Worm (Caenorhabditis elegans) whole organism, young adult: ENCODE measurements around the gene decr-1.3.

ENCODE experiments used
- B0019.2 ChIP-seq: fragments of 200-800 bp; sonication (Bioruptor generic); conservative IDR thresholded peaks from 2 replicates; pipeline ENCODE4 v1.3.6; 2022; ENCODE audit warnings: missing genetic modification reagents, missing genetic modification characterization, missing compliant biosample characterization
- C06A6.2 ChIP-seq: fragments of 200-800 bp; sonication (Bioruptor generic); conservative IDR thresholded peaks from 2 replicates; pipeline ENCODE4 v1.3.6; 2022; ENCODE audit warnings: missing genetic modification characterization, missing compliant biosample characterization
- F10E7.11 ChIP-seq: sonication (generic microtip); optimal IDR thresholded peaks from 2 replicates; lab custom pipeline; 2017; ENCODE audit warnings: mild to moderate bottlenecking, missing genetic modification characterization, moderate library complexity, missing compliant biosample characterization
- F33H1.4 ChIP-seq: fragments of 200-800 bp; sonication (Bioruptor generic); IDR thresholded peaks from 2 replicates; pipeline ENCODE4 v1.3.6; 2022; ENCODE audit warnings: missing genetic modification reagents, missing genetic modification characterization, missing compliant biosample characterization
- F39B2.1 ChIP-seq: fragments of 200-800 bp; sonication (Bioruptor generic); IDR thresholded peaks from 2 replicates; pipeline ENCODE4 v1.3.6; 2022; ENCODE audit warnings: missing genetic modification reagents, missing genetic modification characterization, missing compliant biosample characterization
- F49E8.2 ChIP-seq: sonication (generic microtip); optimal IDR thresholded peaks from 3 replicates; lab custom pipeline; 2017; ENCODE audit warnings: missing genetic modification characterization, mild to moderate bottlenecking, missing compliant biosample characterization, antibody characterized with exemption, moderate library complexity; ENCODE audit not compliant: insufficient read depth
- F55B11.4 ChIP-seq: sonication (generic microtip); optimal IDR thresholded peaks from 2 replicates; lab custom pipeline; 2016; ENCODE audit warnings: missing compliant biosample characterization, missing genetic modification characterization, borderline replicate concordance; ENCODE audit not compliant: insufficient read depth
- F57C9.4 ChIP-seq: sonication (generic microtip); optimal IDR thresholded peaks from 2 replicates; lab custom pipeline; 2017; ENCODE audit warnings: mild to moderate bottlenecking, missing genetic modification characterization, missing compliant biosample characterization
- T07F8.4 ChIP-seq: sonication (generic microtip); optimal IDR thresholded peaks from 2 replicates; lab custom pipeline; 2016; ENCODE audit warnings: mild to moderate bottlenecking, missing genetic modification characterization, moderate library complexity, missing compliant biosample characterization
- T26A5.8 ChIP-seq: sonication (generic microtip); optimal IDR thresholded peaks from 2 replicates; lab custom pipeline; 2016; ENCODE audit warnings: missing genetic modification characterization, missing compliant biosample characterization
- Y53F4B.3 ChIP-seq: fragments of 200-800 bp; sonication (Bioruptor generic); IDR thresholded peaks from 2 replicates; pipeline ENCODE4 v1.3.6; 2022; ENCODE audit warnings: missing genetic modification reagents, missing genetic modification characterization, missing compliant biosample characterization
- Y56A3A.18 ChIP-seq: fragments of 200-800 bp; sonication (Bioruptor generic); IDR thresholded peaks from 2 replicates; pipeline ENCODE4 v1.3.6; 2022; ENCODE audit warnings: missing genetic modification reagents, missing genetic modification characterization, missing compliant biosample characterization
- Y79H2A.3 ChIP-seq: fragments of 200-800 bp; sonication (Bioruptor generic); conservative IDR thresholded peaks from 2 replicates; pipeline ENCODE4 v1.3.6; 2022; ENCODE audit warnings: missing genetic modification reagents, missing genetic modification characterization, missing compliant biosample characterization
- ZK185.1 ChIP-seq: sonication (generic microtip); optimal IDR thresholded peaks from 2 replicates; lab custom pipeline; 2016; ENCODE audit warnings: mild to moderate bottlenecking, missing genetic modification characterization, missing compliant biosample characterization; ENCODE audit not compliant: poor library complexity, severe bottlenecking
- aptf-2 ChIP-seq: fragments of 200-800 bp; sonication (Bioruptor generic); conservative IDR thresholded peaks from 2 replicates; pipeline ENCODE4 v1.3.6; 2022; ENCODE audit warnings: missing genetic modification reagents, missing genetic modification characterization, missing compliant biosample characterization
- athp-1 ChIP-seq: sonication (generic microtip); optimal IDR thresholded peaks from 2 replicates; lab custom pipeline; 2017; ENCODE audit warnings: mild to moderate bottlenecking, missing genetic modification characterization, missing compliant biosample characterization
- attf-5 ChIP-seq: fragments of 200-800 bp; sonication (Bioruptor generic); optimal IDR thresholded peaks from 2 replicates; lab custom pipeline; 2018; ENCODE audit warnings: mild to moderate bottlenecking, missing genetic modification characterization, missing compliant biosample characterization
- bed-1 ChIP-seq: fragments of 200-800 bp; sonication (Bioruptor generic); IDR thresholded peaks from 2 replicates; pipeline ENCODE4 v1.3.6; 2022; ENCODE audit warnings: missing genetic modification reagents, missing genetic modification characterization, missing compliant biosample characterization
- ceh-27 ChIP-seq: fragments of 200-800 bp; sonication (Bioruptor generic); optimal IDR thresholded peaks from 2 replicates; lab custom pipeline; 2018; ENCODE audit warnings: mild to moderate bottlenecking, missing genetic modification characterization, moderate library complexity, missing compliant biosample characterization
- chd-7 ChIP-seq: sonication (generic microtip); optimal IDR thresholded peaks from 2 replicates; lab custom pipeline; 2016; ENCODE audit warnings: mild to moderate bottlenecking, missing genetic modification characterization, moderate library complexity, missing compliant biosample characterization
- dpl-1 ChIP-seq: fragments of 150-350 bp; optimal IDR thresholded peaks from 2 replicates; lab custom pipeline; 2014; ENCODE audit warnings: missing biosample characterization, missing genetic modification reagents, missing genetic modification characterization
- efl-1 ChIP-seq: fragments of 150-350 bp; optimal IDR thresholded peaks from 2 replicates; lab custom pipeline; 2014; ENCODE audit warnings: missing biosample characterization, missing genetic modification reagents, missing genetic modification characterization
- him-1 ChIP-seq: sonication (generic microtip); optimal IDR thresholded peaks from 2 replicates; lab custom pipeline; 2016; ENCODE audit warnings: missing genotype, missing genetic modification reagents, missing genetic modification characterization, missing compliant biosample characterization
- hmg-20 ChIP-seq: fragments of 200-800 bp; sonication (Bioruptor generic); IDR thresholded peaks from 2 replicates; pipeline ENCODE4 v1.3.6; 2022; ENCODE audit warnings: missing genetic modification reagents, missing genetic modification characterization, missing compliant biosample characterization
- hrde-1 ChIP-seq: sonication (generic microtip); optimal IDR thresholded peaks from 2 replicates; lab custom pipeline; 2016; ENCODE audit warnings: missing genetic modification characterization, mild to moderate bottlenecking, missing compliant biosample characterization, moderate library complexity, missing genotype, missing genetic modification reagents, borderline replicate concordance
- lin-54 ChIP-seq: fragments of 200-800 bp; sonication (Bioruptor generic); optimal IDR thresholded peaks from 2 replicates; lab custom pipeline; 2018; ENCODE audit warnings: mild to moderate bottlenecking, missing genetic modification characterization, missing compliant biosample characterization
- lsl-1 ChIP-seq: fragments of 200-800 bp; sonication (Bioruptor generic); optimal IDR thresholded peaks from 2 replicates; lab custom pipeline; 2018; ENCODE audit warnings: mild to moderate bottlenecking, missing genetic modification characterization, moderate library complexity, missing compliant biosample characterization
- madf-6 ChIP-seq: fragments of 200-800 bp; sonication (Bioruptor generic); IDR thresholded peaks from 2 replicates; pipeline ENCODE4 v1.3.6; 2022; ENCODE audit warnings: missing genetic modification reagents, missing genetic modification characterization, missing compliant biosample characterization
- madf-8 ChIP-seq: fragments of 200-800 bp; sonication (Bioruptor generic); conservative IDR thresholded peaks from 2 replicates; pipeline ENCODE4 v1.3.6; 2022; ENCODE audit warnings: missing genetic modification reagents, missing genetic modification characterization, missing compliant biosample characterization
- mcd-1 ChIP-seq: fragments of 200-800 bp; sonication (Bioruptor generic); IDR thresholded peaks from 2 replicates; pipeline ENCODE4 v1.3.6; 2022; ENCODE audit warnings: missing genetic modification reagents, missing genetic modification characterization, missing compliant biosample characterization
- mes-4 ChIP-seq: sonication (generic microtip); optimal IDR thresholded peaks from 2 replicates; lab custom pipeline; 2016; ENCODE audit warnings: missing genotype, missing genetic modification characterization, missing compliant biosample characterization
- mxl-1 ChIP-seq: sonication (generic microtip); optimal IDR thresholded peaks from 2 replicates; lab custom pipeline; 2016; ENCODE audit warnings: missing genetic modification characterization, missing compliant biosample characterization
- nfyb-1 ChIP-seq: fragments of 200-800 bp; sonication (Bioruptor generic); IDR thresholded peaks from 2 replicates; pipeline ENCODE4 v1.3.6; 2022; ENCODE audit warnings: missing genetic modification reagents, missing genetic modification characterization, missing compliant biosample characterization
- nhr-120 ChIP-seq: fragments of 200-800 bp; sonication (Bioruptor generic); IDR thresholded peaks from 2 replicates; pipeline ENCODE4 v1.3.6; 2022; ENCODE audit warnings: missing genetic modification characterization, missing compliant biosample characterization
- nhr-90 ChIP-seq: sonication (generic microtip); optimal IDR thresholded peaks from 2 replicates; lab custom pipeline; 2016; ENCODE audit warnings: missing genotype, mild to moderate bottlenecking, missing genetic modification characterization, missing compliant biosample characterization
- rec-8 ChIP-seq, 2 experiments: sonication (generic microtip); optimal IDR thresholded peaks; 2 replicates each; lab custom pipeline; 2016; ENCODE audit warnings: mild to moderate bottlenecking in 2 of 2, missing genetic modification characterization in 2 of 2, missing genetic modification reagents in 2 of 2, missing genotype in 2 of 2, missing biosample characterization in 1 of 2, missing compliant biosample characterization in 1 of 2, moderate library complexity in 1 of 2
- tbx-9 ChIP-seq: sonication (generic microtip); optimal IDR thresholded peaks from 2 replicates; lab custom pipeline; 2016; ENCODE audit warnings: borderline replicate concordance, missing genetic modification characterization, inconsistent platforms, missing compliant biosample characterization
- zfh-2 ChIP-seq: fragments of 200-800 bp; sonication (Bioruptor generic); conservative IDR thresholded peaks from 2 replicates; pipeline ENCODE4 v1.3.6; 2022; ENCODE audit warnings: missing genetic modification reagents, missing genetic modification characterization, missing compliant biosample characterization
- zim-3 ChIP-seq: sonication (generic microtip); optimal IDR thresholded peaks from 2 replicates; lab custom pipeline; 2017; ENCODE audit warnings: mild to moderate bottlenecking, missing genetic modification characterization, moderate library complexity, missing compliant biosample characterization
- ztf-18 ChIP-seq: sonication (generic microtip); optimal IDR thresholded peaks from 2 replicates; lab custom pipeline; 2016; ENCODE audit warnings: missing genotype, mild to moderate bottlenecking, missing genetic modification characterization, missing compliant biosample characterization
- ztf-22 ChIP-seq: fragments of 200-800 bp; sonication (Bioruptor generic); optimal IDR thresholded peaks from 2 replicates; lab custom pipeline; 2018; ENCODE audit warnings: mild to moderate bottlenecking, missing genetic modification characterization, moderate library complexity, missing compliant biosample characterization

decr-1.3 gene

ce11 chrII:8177095-8177494, 3.7 kb upstream of the decr-1.3 start, which contains the start of gene acr-14:
acr-14 (minus strand) TSS chrII:8177195.
- TF ChIP-seq F39B2.1 (GFP tag; lab: Robert Waterston, UW) (no peak), madf-6 (GFP tag; lab: Robert Waterston, UW) (no peak), nhr-120 (no peak)

- TF ChIP-seq aptf-2 (no peak), rec-8 (tag; optimal IDR thresholded peaks at IDR 0.05; lab: Kevin White, UChicago) (no peak), efl-1 (GFP tag; lab: Kevin White, UChicago) (no peak), F55B11.4 (no peak), F49E8.2 (no peak)
Measured at ce11 chrII:8174148-8174547, 799 bp upstream of the decr-1.3 start.

ce11 chrII:8170374-8170773, 3.0 kb downstream of the decr-1.3 start, which contains the start of gene T05C12.11:
T05C12.11 (minus strand) TSS chrII:8170474.
- TF ChIP-seq F57C9.4 (tag; lab: Kevin White, UChicago) (no peak), Y53F4B.3 (GFP tag; lab: Robert Waterston, UW) (no peak), nfyb-1 (no peak), madf-8 (GFP tag; lab: Robert Waterston, UW) (no peak), him-1 (tag; lab: Kevin White, UChicago) (no peak), B0019.2 (GFP tag; lab: Robert Waterston, UW) (no peak), lsl-1 (GFP tag; lab: Kevin White, UChicago) (no peak), T07F8.4 (tag; lab: Kevin White, UChicago) (no peak)
- TF ChIP-seq, all 124 proteins: peak for 0

ce11 chrII:8169283-8169682, 4.1 kb downstream of the decr-1.3 start, which contains the start of gene T05C12.15:
T05C12.15 (plus strand) TSS chrII:8169583.
- TF ChIP-seq aptf-2 (no peak), ZK185.1 (tag; lab: Kevin White, UChicago) (no peak), F55B11.4 (no peak), zim-3 (tag; lab: Kevin White, UChicago) (no peak), T26A5.8 (tag; lab: Kevin White, UChicago) (no peak), hmg-20 (GFP tag; lab: Robert Waterston, UW) (no peak), Y56A3A.18 (GFP tag; lab: Robert Waterston, UW) (no peak), hrde-1 (no peak), bed-1 (GFP tag; lab: Robert Waterston, UW) (no peak), nhr-90 (tag; lab: Kevin White, UChicago) (no peak)
- TF ChIP-seq, all 124 proteins: peak for 0

ce11 chrII:8162120-8162648, 11.2 kb downstream of the decr-1.3 start, which contains the start of the genes emb-27 and rrf-3:
emb-27 (minus strand) TSS chrII:8162170.
rrf-3 (plus strand) TSS chrII:8162465.
- TF ChIP-seq ceh-27 (GFP tag; lab: Kevin White, UChicago) (no peak), zfh-2 (GFP tag; lab: Robert Waterston, UW) (no peak), athp-1 (tag; lab: Kevin White, UChicago) (no peak), lin-54 (GFP tag; lab: Kevin White, UChicago) (peak; percentile 51), attf-5 (GFP tag; lab: Kevin White, UChicago) (peak; percentile 83), F33H1.4 (peak; percentile 35; the same call in 1 of the 2 replicates), chd-7 (no peak), him-1 (tag; lab: Kevin White, UChicago) (no peak), C06A6.2 (GFP tag; lab: Robert Waterston, UW) (no peak), mcd-1 (GFP tag; lab: Robert Waterston, UW) (peak; percentile 76), hmg-20 (GFP tag; lab: Robert Waterston, UW) (no peak), ztf-22 (GFP tag; lab: Kevin White, UChicago) (no peak), tbx-9 (tag; lab: Kevin White, UChicago) (no peak), mxl-1 (tag; lab: Kevin White, UChicago) (no peak), madf-6 (GFP tag; lab: Robert Waterston, UW) (peak; percentile 48), dpl-1 (GFP tag; lab: Kevin White, UChicago) (peak; percentile 51), nhr-120 (no peak), Y79H2A.3 (GFP tag; lab: Robert Waterston, UW) (no peak), mes-4 (tag; lab: Kevin White, UChicago) (no peak), F10E7.11 (no peak), ztf-18 (peak; percentile 12), F49E8.2 (no peak), lsl-1 (GFP tag; lab: Kevin White, UChicago) (peak; percentile 26)
